Worm (Caenorhabditis elegans) whole organism, mixed stage, embryonic: ENCODE results near the gene swp-1.

Experiments
- bed-3 ChIP-seq: fragments of 200-800 bp; sonication (Bioruptor generic); optimal IDR thresholded peaks from 3 replicates; lab custom pipeline; 2018; ENCODE audit warnings: mild to moderate bottlenecking, missing genetic modification characterization, moderate library complexity, missing compliant biosample characterization
- elt-3 ChIP-seq: fragments of 150-350 bp; optimal IDR thresholded peaks from 2 replicates; lab custom pipeline; 2014; ENCODE audit warnings: missing biosample characterization, missing genetic modification characterization
- mep-1 ChIP-seq: fragments of 150-350 bp; optimal IDR thresholded peaks from 2 replicates; lab custom pipeline; 2017; ENCODE audit warnings: missing biosample characterization, missing genetic modification reagents, missing genetic modification characterization, inconsistent platforms
- nhr-237 ChIP-seq: fragments of 150-350 bp; optimal IDR thresholded peaks from 2 replicates; lab custom pipeline; 2014; ENCODE audit warnings: missing biosample characterization, missing genetic modification characterization
- nhr-76 ChIP-seq: sonication (generic microtip); optimal IDR thresholded peaks from 2 replicates; lab custom pipeline; 2017; ENCODE audit warnings: missing biosample characterization, missing genetic modification characterization
- pha-4 ChIP-seq: fragments of 150-350 bp; optimal IDR thresholded peaks from 2 replicates; lab custom pipeline; 2018; ENCODE audit warnings: missing biosample characterization, missing genetic modification reagents, missing genetic modification characterization
- snpc-4 ChIP-seq: fragments of 150-350 bp; optimal IDR thresholded peaks from 2 replicates; lab custom pipeline; 2014; ENCODE audit warnings: missing biosample characterization, missing genetic modification characterization
- ztf-11 ChIP-seq: fragments of 150-350 bp; optimal IDR thresholded peaks from 2 replicates; lab custom pipeline; 2014; ENCODE audit warnings: missing biosample characterization, missing genetic modification characterization

DNA sequence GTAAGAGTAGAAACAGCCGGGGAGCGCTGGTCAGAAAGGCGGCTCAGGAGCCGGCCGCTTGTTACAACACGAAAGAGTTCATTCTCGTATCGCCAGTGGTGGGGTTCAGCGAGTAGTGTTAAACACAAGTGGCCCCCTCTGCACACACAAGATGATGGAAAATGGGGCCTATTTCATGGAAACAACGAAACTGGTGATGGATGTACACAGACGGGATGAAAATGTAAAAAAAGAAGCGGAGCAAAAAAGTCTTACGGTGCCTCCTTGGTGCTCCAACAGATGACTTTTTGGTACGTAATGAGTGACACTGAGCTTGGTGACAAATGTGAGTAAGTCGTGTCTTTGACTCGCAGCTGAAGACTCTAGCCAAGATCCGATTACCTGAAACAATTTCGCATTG, 2.7 kb upstream of the swp-1 start:
- TF ChIP-seq elt-3 (no peak), nhr-76 (tag; lab: Kevin White, UChicago) (no peak), snpc-4 (no peak), bed-3 (GFP tag; lab: Kevin White, UChicago) (no peak), nhr-237 (tag; lab: Kevin White, UChicago) (no peak), ztf-11 (tag; lab: Kevin White, UChicago) (no peak), mep-1 (tag; lab: Kevin White, UChicago) (no peak), pha-4 (tag; lab: Kevin White, UChicago) (no peak)
